Worm (Caenorhabditis elegans): ENCODE measurements around the gene spig-10.

ce11 chrV:6991771-6992170 lies 14.3 kb upstream of the spig-10 start, which contains the start of gene nhr-162:
- TF ChIP-seq T22C8.4 (GFP tag; IDR thresholded peaks at IDR 0.05) (no peak), ref-1 (GFP tag; conservative IDR thresholded peaks at IDR 0.05) (no peak), tab-1 (GFP tag; IDR thresholded peaks at IDR 0.05) (no peak), ztf-29 (GFP tag; IDR thresholded peaks at IDR 0.05) (no peak), klf-2 (GFP tag; conservative IDR thresholded peaks at IDR 0.05) (no peak), med-1 (GFP tag; optimal IDR thresholded peaks at IDR 0.05; ENCODE audit: insufficient read depth) (no peak), ztf-23 (GFP tag; IDR thresholded peaks at IDR 0.05) (no peak)
